Worm (Caenorhabditis elegans) whole organism, midembryonic: Measurements from ENCODE around the gene C01G10.1.

Experiments used
- T22C8.4 ChIP-seq: fragments of 200-800 bp; sonication (Bioruptor generic); IDR thresholded peaks from 2 replicates; pipeline ENCODE4 v1.3.6; 2022; ENCODE audit warnings: missing genetic modification characterization, missing compliant biosample characterization
- cog-1 ChIP-seq: sonication (generic microtip); optimal IDR thresholded peaks from 2 replicates; lab custom pipeline; 2016; ENCODE audit warnings: missing genetic modification characterization, missing compliant biosample characterization
- flt-1 ChIP-seq: fragments of 200-800 bp; sonication (Bioruptor generic); IDR thresholded peaks from 2 replicates; pipeline ENCODE4 v1.3.6; 2022; ENCODE audit warnings: missing genetic modification characterization, missing compliant biosample characterization
- klf-2 ChIP-seq: fragments of 200-800 bp; sonication (Bioruptor generic); conservative IDR thresholded peaks from 2 replicates; pipeline ENCODE4 v1.3.6; 2022; ENCODE audit warnings: missing genetic modification reagents, missing genetic modification characterization, missing compliant biosample characterization
- med-1 ChIP-seq: sonication (generic microtip); optimal IDR thresholded peaks from 2 replicates; lab custom pipeline; 2017; ENCODE audit warnings: missing genetic modification characterization, mild to moderate bottlenecking, missing compliant biosample characterization, antibody characterized with exemption, missing genetic modification reagents; ENCODE audit not compliant: insufficient read depth
- ref-1 ChIP-seq: fragments of 200-800 bp; sonication (Bioruptor generic); conservative IDR thresholded peaks from 2 replicates; pipeline ENCODE4 v1.3.6; 2022; ENCODE audit warnings: missing genetic modification reagents, missing genetic modification characterization, missing compliant biosample characterization
- tab-1 ChIP-seq: fragments of 200-800 bp; sonication (Bioruptor generic); IDR thresholded peaks from 2 replicates; pipeline ENCODE4 v1.3.6; 2022; ENCODE audit warnings: missing genetic modification characterization, missing compliant biosample characterization
- ztf-23 ChIP-seq: fragments of 200-800 bp; sonication (Bioruptor generic); IDR thresholded peaks from 2 replicates; pipeline ENCODE4 v1.3.6; 2022; ENCODE audit warnings: missing genetic modification reagents, missing genetic modification characterization, missing compliant biosample characterization
- ztf-29 ChIP-seq: fragments of 200-800 bp; sonication (Bioruptor generic); IDR thresholded peaks from 2 replicates; pipeline ENCODE4 v1.3.6; 2022; ENCODE audit warnings: missing genetic modification reagents, missing genetic modification characterization, missing compliant biosample characterization

Gene C01G10.1

DNA sequence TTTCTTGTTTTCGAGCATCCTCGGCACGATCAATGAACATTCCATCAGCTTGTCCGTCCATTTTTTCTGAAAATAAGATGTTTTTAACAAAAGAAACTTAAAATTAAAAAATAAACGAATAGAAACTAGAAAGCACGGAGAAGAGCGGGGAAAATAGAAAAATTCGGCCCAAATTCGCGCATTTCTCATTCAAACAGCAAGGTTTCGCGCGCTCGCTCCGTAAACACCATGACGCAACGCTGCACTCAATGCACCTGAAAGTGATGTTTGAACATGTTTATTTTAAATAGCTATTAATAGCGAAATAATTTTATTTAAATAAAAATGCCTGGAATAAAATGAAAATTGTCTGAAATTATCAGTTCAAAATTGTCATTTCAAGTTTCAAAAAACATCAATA, 40.0 kb upstream of the C01G10.1 start, which contains the start of the genes mcm-3 and C25D7.15:
mcm-3 (minus strand) TSS at position 66 of the 400 bp plus-strand sequence.
C25D7.15 (plus strand) TSS at position 275 of the 400 bp plus-strand sequence.
- no peak for TF ChIP-seq cog-1
- no peak for TF ChIP-seq tab-1 (GFP tag; lab: Robert Waterston, UW)
- TF ChIP-seq ref-1, result no peak
- no peak for TF ChIP-seq ztf-29 (GFP tag; lab: Robert Waterston, UW)
- TF ChIP-seq flt-1, result no peak
- TF ChIP-seq med-1, result no peak
- no peak for TF ChIP-seq T22C8.4 (GFP tag; lab: Robert Waterston, UW)
- TF ChIP-seq ztf-23 (GFP tag; lab: Robert Waterston, UW), result no peak
- TF ChIP-seq klf-2, result no peak

DNA sequence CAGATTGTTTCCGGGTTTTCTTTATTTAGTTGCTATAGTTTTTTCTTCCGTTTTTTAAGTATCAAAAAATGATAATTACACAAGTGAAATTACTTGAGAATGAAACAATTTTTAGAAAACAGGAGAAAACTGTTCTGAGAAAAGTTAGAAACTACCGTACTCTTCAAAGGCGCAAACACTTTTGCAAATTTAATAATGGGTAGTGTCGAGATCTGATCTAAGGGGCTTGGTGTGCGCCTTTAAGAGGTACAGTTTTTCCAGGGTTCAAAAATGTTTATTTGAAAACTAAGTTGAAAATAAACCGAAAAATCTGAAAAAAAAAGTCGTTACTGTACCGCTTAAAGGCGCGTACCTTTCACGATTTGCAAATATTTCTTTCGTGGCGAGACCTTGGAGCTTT, 39.0 kb upstream of the C01G10.1 start:
- TF ChIP-seq tab-1 (GFP tag; lab: Robert Waterston, UW) (no peak), ref-1 (no peak), ztf-29 (GFP tag; lab: Robert Waterston, UW) (no peak), med-1 (no peak), ztf-23 (GFP tag; lab: Robert Waterston, UW) (no peak), T22C8.4 (GFP tag; lab: Robert Waterston, UW) (no peak), klf-2 (no peak), cog-1 (no peak), flt-1 (no peak)

DNA sequence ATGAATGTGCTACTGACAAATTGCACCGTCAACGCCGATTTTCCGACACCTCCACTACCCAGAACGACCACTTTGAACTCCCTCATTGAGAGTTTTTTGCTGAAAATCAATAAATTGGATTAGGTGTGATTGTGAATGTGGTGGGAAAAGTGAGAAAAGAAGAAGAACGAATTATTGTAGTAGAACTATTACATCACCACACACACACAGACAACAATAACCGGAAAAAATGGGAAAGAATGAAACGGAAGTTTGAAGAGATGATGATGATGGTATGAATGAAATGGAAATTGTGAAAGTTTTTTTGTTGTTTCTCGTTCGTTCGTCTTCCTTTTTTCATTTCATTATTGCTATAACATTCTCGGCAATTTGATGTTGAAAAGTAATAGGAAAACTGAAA, 35.6 kb upstream of the C01G10.1 start, which contains the start of gene rap-2:
rap-2 (minus strand) TSS at position 101 of the 400 bp plus-strand sequence.
- TF ChIP-seq ztf-23 (GFP tag; lab: Robert Waterston, UW) (no peak), ztf-29 (GFP tag; lab: Robert Waterston, UW) (no peak), T22C8.4 (GFP tag; lab: Robert Waterston, UW) (no peak), tab-1 (GFP tag; lab: Robert Waterston, UW) (no peak), klf-2 (no peak), cog-1 (no peak), flt-1 (no peak), med-1 (no peak), ref-1 (no peak)

DNA sequence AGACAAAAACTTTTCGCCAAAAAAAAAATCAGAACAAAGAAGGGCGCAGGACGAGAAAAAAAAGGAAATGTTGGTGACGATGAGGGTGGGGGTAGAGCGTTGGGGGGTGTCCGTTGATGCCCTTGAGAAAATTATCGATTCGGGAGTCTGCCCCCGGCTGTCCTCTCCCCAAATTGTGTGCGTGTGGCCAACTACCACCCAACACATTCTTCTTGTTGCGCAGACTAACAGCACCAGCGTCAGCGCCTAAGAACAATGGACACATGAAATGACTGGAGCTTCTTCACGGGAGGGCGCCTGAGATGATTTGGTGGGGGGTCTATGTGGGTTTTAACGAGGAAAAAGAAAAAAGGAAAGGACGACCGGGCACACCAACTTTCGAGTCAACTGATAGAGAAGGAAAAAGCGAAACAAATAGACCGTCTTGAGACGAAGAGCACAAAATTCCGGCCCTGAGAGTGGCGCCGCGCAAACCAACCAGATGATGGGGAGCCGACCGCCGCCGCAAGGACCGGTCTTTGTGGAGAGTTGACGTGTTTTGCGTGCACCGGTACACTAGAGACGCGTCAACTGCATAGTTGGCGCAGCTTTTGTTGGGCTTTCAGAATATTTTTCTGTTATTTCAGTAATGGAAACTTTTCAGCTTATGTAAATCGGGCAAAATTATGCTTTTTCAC, 34.3 kb upstream of the C01G10.1 start, which contains the start of gene C25D7.9:
C25D7.9 (plus strand) TSS at position 68 of the 677 bp plus-strand sequence.
- TF ChIP-seq ztf-23 (GFP tag; lab: Robert Waterston, UW) (no peak), med-1 (no peak), cog-1 (no peak), tab-1 (GFP tag; lab: Robert Waterston, UW) (no peak), ztf-29 (GFP tag; lab: Robert Waterston, UW) (no peak), T22C8.4 (GFP tag; lab: Robert Waterston, UW) (peak; percentile 82), ref-1 (no peak), flt-1 (no peak), klf-2 (no peak)

DNA sequence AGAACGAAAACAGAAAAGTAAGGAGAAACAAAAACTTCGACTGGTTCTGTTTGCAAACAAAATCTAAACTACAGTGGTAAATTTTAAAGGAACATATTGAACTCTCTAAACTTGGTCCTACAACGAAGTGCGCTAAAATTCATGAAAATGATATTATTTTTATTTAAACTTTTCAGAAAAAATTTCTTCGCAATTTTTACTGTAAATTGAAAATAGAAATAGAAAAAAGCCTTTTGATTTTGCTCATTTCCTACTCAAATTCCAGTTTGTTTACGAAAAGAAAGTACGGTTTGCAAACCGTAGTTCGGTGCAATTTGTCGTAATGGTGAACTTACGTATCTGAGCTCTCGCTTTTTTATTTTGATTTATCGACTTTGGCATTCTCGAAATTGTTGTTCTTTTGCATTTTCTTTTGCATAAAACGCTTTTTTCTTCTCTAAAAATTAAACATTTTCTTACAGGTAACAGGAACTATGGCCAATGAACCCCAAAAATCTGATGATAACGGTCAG, 33.7 kb upstream of the C01G10.1 start, which contains the start of gene otub-1:
otub-1 (plus strand) TSS at position 462 of the 512 bp plus-strand sequence.
- no peak for TF ChIP-seq klf-2
- TF ChIP-seq ztf-29 (GFP tag; lab: Robert Waterston, UW), result no peak

DNA sequence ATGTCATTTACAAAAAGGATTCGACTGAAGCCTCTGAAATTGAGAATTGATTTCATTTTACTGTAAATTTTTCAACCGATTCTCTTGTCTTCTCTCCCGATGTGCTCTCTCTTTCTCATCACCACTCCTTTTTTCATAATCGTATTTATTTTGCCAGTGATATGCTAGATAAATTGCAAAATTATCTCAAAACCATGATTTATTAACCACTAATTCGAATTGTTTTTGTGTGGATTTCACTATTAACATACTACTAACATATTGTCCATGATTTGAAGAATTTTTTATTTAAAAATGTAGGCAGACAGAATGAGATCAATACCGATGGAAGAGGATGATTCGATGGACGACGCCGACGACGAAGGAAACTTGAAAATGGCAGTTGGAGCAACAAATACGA, 32.4 kb upstream of the C01G10.1 start, which contains the start of gene C25D7.10:
C25D7.10 (plus strand) TSS at position 301 of the 400 bp plus-strand sequence.
- TF ChIP-seq T22C8.4 (GFP tag; lab: Robert Waterston, UW), result no peak
- no peak for TF ChIP-seq flt-1
- no peak for TF ChIP-seq ztf-23 (GFP tag; lab: Robert Waterston, UW)
- TF ChIP-seq ztf-29 (GFP tag; lab: Robert Waterston, UW), result no peak
- no peak for TF ChIP-seq ref-1
- TF ChIP-seq cog-1, result no peak
- no peak for TF ChIP-seq med-1
- TF ChIP-seq klf-2, result no peak
- no peak for TF ChIP-seq tab-1 (GFP tag; lab: Robert Waterston, UW)

DNA sequence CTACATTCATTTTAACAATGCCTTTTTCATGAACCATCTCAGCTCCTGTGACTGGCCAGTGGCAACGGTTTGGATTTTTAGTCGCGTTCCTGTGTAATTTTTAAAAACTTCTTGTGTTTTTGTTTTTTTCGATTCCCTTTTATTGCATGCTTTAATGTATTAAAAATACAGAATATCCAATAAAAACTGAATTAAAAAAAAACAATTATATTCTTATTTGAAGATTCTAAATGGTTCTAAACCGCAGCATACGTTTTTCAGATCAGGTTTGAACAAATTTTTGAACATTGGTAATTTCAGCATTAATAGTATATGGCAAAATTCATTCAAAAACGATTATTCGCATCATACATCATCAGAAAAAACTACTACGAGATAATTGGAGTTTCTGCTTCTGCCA, 31.2 kb upstream of the C01G10.1 start, which contains the start of gene dnj-3:
dnj-3 (plus strand) TSS at position 301 of the 400 bp plus-strand sequence.
- TF ChIP-seq ref-1 (no peak), med-1 (no peak), T22C8.4 (GFP tag; lab: Robert Waterston, UW) (no peak), klf-2 (no peak), flt-1 (no peak), ztf-23 (GFP tag; lab: Robert Waterston, UW) (no peak), tab-1 (GFP tag; lab: Robert Waterston, UW) (no peak), ztf-29 (GFP tag; lab: Robert Waterston, UW) (no peak)

DNA sequence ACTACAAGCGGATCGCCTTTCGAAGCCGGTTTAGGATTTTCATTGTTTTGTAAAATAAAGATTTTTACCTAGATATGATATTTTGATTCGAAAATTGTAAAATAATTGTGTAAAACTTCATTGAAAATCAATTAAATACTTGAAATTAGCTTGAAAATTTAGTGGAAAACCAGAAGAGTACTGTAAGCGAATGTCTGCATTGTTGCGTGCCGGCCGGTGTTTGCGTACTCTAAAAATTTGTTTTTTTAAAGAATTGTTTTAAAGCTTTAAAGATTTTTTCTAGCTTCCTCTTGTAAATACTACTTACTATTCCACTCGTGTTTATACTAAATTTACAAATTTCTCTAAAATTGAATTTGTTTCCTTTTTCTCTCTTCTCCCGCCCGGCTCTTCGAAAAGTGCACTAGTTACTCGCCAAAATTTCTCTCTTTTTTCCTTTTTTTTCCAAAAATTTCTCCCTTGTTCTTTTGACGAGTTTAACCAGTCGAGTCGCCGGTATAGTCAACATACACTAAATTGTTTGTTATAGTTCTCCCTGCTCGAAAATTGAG, 30.0 kb upstream of the C01G10.1 start:
- TF ChIP-seq klf-2, result no peak

DNA sequence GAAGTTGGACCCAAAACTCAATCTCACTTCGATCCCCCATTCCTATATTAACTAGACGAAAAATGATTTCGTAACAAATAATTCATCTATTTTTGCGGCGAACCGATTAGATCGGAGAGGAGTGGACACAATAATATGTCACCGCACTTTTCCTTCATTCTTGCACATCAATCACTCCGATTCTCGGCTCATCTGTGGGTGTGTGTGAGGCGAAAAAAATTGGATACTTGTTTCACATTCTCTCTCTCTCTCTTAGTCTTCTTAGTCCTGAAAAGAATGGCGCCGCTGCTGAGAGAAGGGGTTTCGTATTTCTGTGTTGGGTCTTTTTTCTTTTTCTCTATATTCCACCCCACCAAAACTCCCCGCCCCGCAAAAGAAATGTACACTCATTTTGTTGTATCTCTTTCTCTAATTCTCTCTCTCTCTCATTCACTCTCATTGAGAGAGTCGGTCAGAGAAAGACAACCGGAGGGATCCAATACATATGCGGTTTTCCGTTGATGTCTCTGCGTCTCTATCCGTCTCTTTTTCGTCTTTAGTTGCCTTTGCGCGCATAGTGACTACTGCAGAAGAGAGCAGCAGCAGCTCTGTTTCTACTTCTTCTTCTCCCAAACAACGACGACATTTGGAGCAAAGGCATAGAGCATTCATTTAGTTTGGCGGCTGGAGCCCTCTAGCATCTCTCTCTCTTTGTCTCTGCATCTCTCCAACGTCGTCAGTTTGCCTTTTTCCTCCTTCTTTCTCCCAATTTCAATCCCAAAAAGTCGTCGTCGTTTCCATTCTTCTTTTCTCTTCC, 28.3 kb upstream of the C01G10.1 start, which contains the start of gene unc-76:
unc-76 (plus strand) TSS at position 746 of the 796 bp plus-strand sequence.
- TF ChIP-seq cog-1 (peak; percentile 87), ztf-23 (GFP tag; lab: Robert Waterston, UW) (no peak), ztf-29 (GFP tag; lab: Robert Waterston, UW) (no peak), flt-1 (0 out of 2 replicates have a peak, but pooled peaks have one; percentile 11)

DNA sequence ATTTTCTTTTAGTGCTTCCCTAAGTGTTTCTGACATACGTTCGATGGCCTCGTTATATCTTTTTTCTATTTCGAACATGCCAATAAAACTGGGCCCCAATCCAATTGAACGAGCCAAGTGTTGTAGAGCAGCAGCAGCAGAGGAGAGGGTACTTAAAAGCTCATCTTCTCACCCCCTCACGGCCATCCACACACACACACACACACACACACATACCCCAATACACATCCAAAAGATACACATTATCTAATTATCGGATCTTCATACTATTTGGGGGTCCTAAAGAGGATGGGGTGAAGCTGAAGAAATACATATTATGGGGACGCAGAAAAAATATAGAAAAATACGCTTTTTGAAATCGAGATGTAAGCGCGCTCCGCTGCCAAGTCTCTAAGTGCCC, 26.8 kb upstream of the C01G10.1 start:
- TF ChIP-seq tab-1 (GFP tag; lab: Robert Waterston, UW) (no peak), flt-1 (0 out of 2 replicates have a peak, but pooled peaks have one; percentile 37), ztf-23 (GFP tag; lab: Robert Waterston, UW) (peak; percentile 53; the same call in 1 of the 2 replicates)
